Worm (Caenorhabditis elegans): Measurements from ENCODE around the gene Y51H4A.5.

The Y51H4A.5 gene

DNA sequence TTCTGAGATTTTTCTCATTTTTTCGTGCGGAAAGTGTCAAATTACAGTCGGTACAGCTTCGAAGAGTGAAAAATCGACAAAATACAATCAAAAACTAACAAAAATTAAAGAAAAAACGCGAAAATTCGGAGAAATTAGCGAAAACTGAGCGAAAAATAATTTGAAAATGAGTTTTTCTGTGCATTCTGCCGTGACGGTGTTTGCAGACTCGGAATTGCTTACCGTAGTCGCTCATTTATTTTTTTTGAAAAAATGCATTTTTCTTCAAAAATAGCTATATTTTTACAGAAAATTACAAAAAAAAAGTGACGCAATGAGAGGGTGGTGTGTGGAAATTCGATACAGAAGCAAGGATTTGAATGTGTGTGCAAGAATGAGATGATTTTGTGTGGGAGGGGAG is 22.9 kb downstream of the Y51H4A.5 start:
- no peak for TF ChIP-seq ceh-28 (tag; optimal IDR thresholded peaks at IDR 0.05)
- no peak for TF ChIP-seq ztf-4 (tag; optimal IDR thresholded peaks at IDR 0.05)

- TF ChIP-seq R02D3.7 (tag; optimal IDR thresholded peaks at IDR 0.05), result no peak
- TF ChIP-seq tbx-2 (tag; optimal IDR thresholded peaks at IDR 0.05), result no peak
- TF ChIP-seq ceh-9 (tag; optimal IDR thresholded peaks at IDR 0.05), result no peak
- TF ChIP-seq eor-1 (tag; optimal IDR thresholded peaks at IDR 0.05), result no peak
- TF ChIP-seq pha-4 (tag; optimal IDR thresholded peaks at IDR 0.05), result no peak
- TF ChIP-seq nhr-28 (tag; optimal IDR thresholded peaks at IDR 0.05), result no peak
- no peak for TF ChIP-seq jun-1 (tag; optimal IDR thresholded peaks at IDR 0.05)
- no peak for TF ChIP-seq nfya-1 (tag; optimal IDR thresholded peaks at IDR 0.05; ENCODE audit: insufficient read depth)
- TF ChIP-seq elt-3 (tag; optimal IDR thresholded peaks at IDR 0.05), result no peak
- TF ChIP-seq nhr-12 (tag; optimal IDR thresholded peaks at IDR 0.05), result no peak
- no peak for TF ChIP-seq nhr-237 (tag; optimal IDR thresholded peaks at IDR 0.05)
- no peak for TF ChIP-seq nhr-77 (tag; optimal IDR thresholded peaks at IDR 0.05)
- no peak for TF ChIP-seq elt-1 (tag; optimal IDR thresholded peaks at IDR 0.05)
Observed at ce11 chrIV:16502387-16502786, 23.6 kb downstream of the Y51H4A.5 start.

ce11 chrIV:16501855-16502254 is 24.1 kb downstream of the Y51H4A.5 start:
- TF ChIP-seq mml-1 (tag; optimal IDR thresholded peaks at IDR 0.05) (no peak), nfya-1 (tag; optimal IDR thresholded peaks at IDR 0.05; ENCODE audit: insufficient read depth) (peak; percentile 75), fos-1 (tag; optimal IDR thresholded peaks at IDR 0.05) (no peak), mdl-1 (tag; optimal IDR thresholded peaks at IDR 0.05) (no peak), skn-1 (tag; optimal IDR thresholded peaks at IDR 0.05) (peak; percentile 30), nhr-28 (tag; optimal IDR thresholded peaks at IDR 0.05) (no peak), daf-12 (tag; optimal IDR thresholded peaks at IDR 0.05) (no peak), elt-2 (tag; optimal IDR thresholded peaks at IDR 0.05) (peak; percentile 97), elt-3 (tag; optimal IDR thresholded peaks at IDR 0.05) (no peak), fkh-10 (GFP tag; optimal IDR thresholded peaks at IDR 0.05) (peak; percentile 1), zag-1 (tag; optimal IDR thresholded peaks at IDR 0.05) (no peak), hmg-11 (tag; optimal IDR thresholded peaks at IDR 0.05) (peak; percentile 74), nhr-237 (tag; optimal IDR thresholded peaks at IDR 0.05) (no peak), ztf-11 (tag; optimal IDR thresholded peaks at IDR 0.05) (no peak), unc-62 (GFP tag; optimal IDR thresholded peaks at IDR 0.05) (no peak), nhr-67 (tag; optimal IDR thresholded peaks at IDR 0.05) (no peak), fkh-2 (tag; optimal IDR thresholded peaks at IDR 0.05) (no peak), sea-2 (GFP tag; optimal IDR thresholded peaks at IDR 0.05) (no peak), egl-27 (tag; optimal IDR thresholded peaks at IDR 0.05) (no peak), aly-2 (tag; optimal IDR thresholded peaks at IDR 0.05) (no peak), ceh-9 (tag; optimal IDR thresholded peaks at IDR 0.05) (no peak), nhr-76 (tag; optimal IDR thresholded peaks at IDR 0.05) (no peak), nhr-25 (tag; optimal IDR thresholded peaks at IDR 0.05) (no peak), elt-1 (tag; optimal IDR thresholded peaks at IDR 0.05) (no peak), nhr-12 (tag; optimal IDR thresholded peaks at IDR 0.05) (no peak), pqm-1 (tag; optimal IDR thresholded peaks at IDR 0.05) (peak; percentile 78), ztf-4 (tag; optimal IDR thresholded peaks at IDR 0.05) (no peak), eor-1 (tag; optimal IDR thresholded peaks at IDR 0.05) (no peak), tbx-2 (tag; optimal IDR thresholded peaks at IDR 0.05) (no peak), ama-1 (optimal IDR thresholded peaks at IDR 0.05) (no peak), nhr-23 (tag; optimal IDR thresholded peaks at IDR 0.05) (no peak), R02D3.7 (tag; optimal IDR thresholded peaks at IDR 0.05) (no peak), nhr-11 (tag; optimal IDR thresholded peaks at IDR 0.05) (no peak), ceh-16 (tag; optimal IDR thresholded peaks at IDR 0.05) (no peak), ceh-82 (tag; optimal IDR thresholded peaks at IDR 0.05) (no peak), jun-1 (tag; optimal IDR thresholded peaks at IDR 0.05) (peak; percentile 49), ZK546.5 (tag; optimal IDR thresholded peaks at IDR 0.05) (no peak), lsy-12 (tag; optimal IDR thresholded peaks at IDR 0.05) (no peak), unc-39 (tag; optimal IDR thresholded peaks at IDR 0.05) (no peak), nhr-77 (tag; optimal IDR thresholded peaks at IDR 0.05) (no peak), ceh-28 (tag; optimal IDR thresholded peaks at IDR 0.05) (peak; percentile 10), snpc-4 (tag; optimal IDR thresholded peaks at IDR 0.05) (peak; percentile 17), lin-39 (tag; optimal IDR thresholded peaks at IDR 0.05) (peak; percentile 52), lin-15B (tag; optimal IDR thresholded peaks at IDR 0.05) (peak; percentile 17), pha-4 (tag; optimal IDR thresholded peaks at IDR 0.05) (peak; percentile 59), nhr-43 (tag; optimal IDR thresholded peaks at IDR 0.05; ENCODE audit: poor library complexity, severe bottlenecking) (no peak), egl-5 (tag; optimal IDR thresholded peaks at IDR 0.05) (peak; percentile 93)

Measured in whole organism, L3 larva.